Fruit fly (Drosophila melanogaster) whole organism, pupa: Measurements from ENCODE around the gene CG33096.

ENCODE experiments used
- CG10348 ChIP-seq: fragments of 200-800 bp; sonication (Bioruptor generic); IDR thresholded peaks from 2 replicates; pipeline ENCODE4 v1.3.6; 2022; ENCODE audit warnings: missing biosample characterization, missing genetic modification characterization
- CG14655 ChIP-seq: fragments of 200-800 bp; sonication (Bioruptor generic); optimal IDR thresholded peaks from 3 replicates; lab custom pipeline; 2017; ENCODE audit warnings: mild to moderate bottlenecking, missing biosample characterization, missing genetic modification reagents, missing genetic modification characterization
- CG15710 ChIP-seq: fragments of 200-800 bp; sonication (Bioruptor generic); optimal IDR thresholded peaks from 2 replicates; lab custom pipeline; 2018; ENCODE audit warnings: missing biosample characterization, mild to moderate bottlenecking, missing genetic modification characterization, moderate library complexity
- CG17806 ChIP-seq: fragments of 200-800 bp; sonication (Bioruptor generic); optimal IDR thresholded peaks from 2 replicates; lab custom pipeline; 2018; ENCODE audit warnings: missing biosample characterization, mild to moderate bottlenecking, missing genetic modification characterization, moderate library complexity
- CG32121 ChIP-seq: fragments of 200-800 bp; sonication (Bioruptor generic); IDR thresholded peaks from 2 replicates; pipeline ENCODE4 v1.3.6; 2022; ENCODE audit warnings: missing biosample characterization, missing genetic modification characterization
- CG4496 ChIP-seq: fragments of 200-800 bp; sonication (Bioruptor generic); IDR thresholded peaks from 3 replicates; pipeline ENCODE4 v1.3.6; 2022; ENCODE audit warnings: missing biosample characterization, missing genetic modification characterization
- D1 ChIP-seq: fragments of 200-800 bp; sonication (Bioruptor generic); optimal IDR thresholded peaks from 2 replicates; lab custom pipeline; 2018; ENCODE audit warnings: missing biosample characterization, mild to moderate bottlenecking, missing genetic modification characterization, moderate library complexity
- EcR ChIP-seq: fragments of 200-800 bp; sonication (Bioruptor generic); optimal IDR thresholded peaks from 3 replicates; lab custom pipeline; 2019; ENCODE audit warnings: missing biosample characterization, missing genetic modification characterization, mild to moderate bottlenecking, moderate library complexity, missing genetic modification reagents
- Snoo ChIP-seq: fragments of 200-800 bp; sonication (Bioruptor generic); optimal IDR thresholded peaks from 3 replicates; lab custom pipeline; 2017; ENCODE audit warnings: missing biosample characterization, mild to moderate bottlenecking, missing genetic modification characterization, inconsistent platforms
- fd96Ca ChIP-seq: fragments of 200-800 bp; sonication (Bioruptor generic); IDR thresholded peaks from 3 replicates; pipeline ENCODE4 v1.3.6; 2022; ENCODE audit warnings: missing biosample characterization, missing genetic modification characterization

DNA sequence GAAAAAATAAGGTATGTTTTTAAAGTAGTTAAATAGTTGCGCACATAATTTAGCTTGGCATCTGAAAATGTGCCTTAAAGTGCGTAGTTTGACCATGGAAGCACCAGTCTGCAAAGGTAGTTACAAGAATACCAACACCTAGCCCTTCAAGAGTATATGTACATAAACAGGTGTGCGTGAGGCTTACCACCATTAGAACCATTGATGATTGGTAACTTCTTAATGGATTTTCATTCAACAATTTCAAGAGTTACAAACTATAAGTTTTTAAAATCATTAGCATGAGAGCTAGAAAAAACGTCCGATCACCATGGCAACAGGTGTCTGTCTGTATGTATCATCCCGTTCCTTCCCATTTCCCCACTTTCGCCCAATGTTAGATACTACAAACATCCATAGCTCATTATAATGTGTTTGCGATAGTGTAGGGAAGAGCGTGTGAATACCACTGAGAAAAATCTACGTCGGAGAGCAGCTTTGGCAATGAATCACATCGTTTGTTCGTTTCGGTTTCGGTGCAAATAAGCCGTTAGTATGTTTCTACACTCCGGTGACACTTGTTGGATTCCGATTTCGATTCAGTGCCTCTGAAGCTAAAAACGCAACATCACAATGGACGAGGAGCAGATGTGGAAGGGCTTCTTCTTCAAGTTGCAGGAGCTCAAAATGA, 40.8 kb upstream of the CG33096 start:
- TF ChIP-seq CG17806 (tag; lab: Kevin White, UChicago), result no peak
- no peak for TF ChIP-seq CG32121 (GFP tag; lab: Robert Waterston, UW)
- TF ChIP-seq CG14655 (GFP tag; lab: Kevin White, UChicago), result no peak
- no peak for TF ChIP-seq D1 (tag; lab: Kevin White, UChicago)
- no peak for TF ChIP-seq EcR (GFP tag; lab: Kevin White, UChicago)
- TF ChIP-seq Snoo (tag; lab: Kevin White, UChicago), result no peak
- TF ChIP-seq CG15710 (tag; lab: Kevin White, UChicago), result no peak
- TF ChIP-seq CG10348 (GFP tag; lab: Robert Waterston, UW), result no peak
- TF ChIP-seq fd96Ca (GFP tag; lab: Robert Waterston, UW), result no peak
- TF ChIP-seq CG4496 (GFP tag; lab: Robert Waterston, UW), result no peak
